Fruit fly (Drosophila melanogaster) whole organism, embryonic: Measurements from ENCODE around the gene CG31793.

Experiments
- Abd-B ChIP-seq: fragments of 200-800 bp; sonication (Bioruptor generic); optimal IDR thresholded peaks from 2 replicates; lab custom pipeline; 2018; ENCODE audit warnings: missing biosample characterization, mild to moderate bottlenecking, missing genetic modification characterization, moderate library complexity
- CG10209 ChIP-seq: fragments of 200-800 bp; sonication (Bioruptor generic); optimal IDR thresholded peaks from 3 replicates; lab custom pipeline; 2017; ENCODE audit warnings: missing biosample characterization, mild to moderate bottlenecking, missing genetic modification characterization, missing genetic modification reagents
- CG11723 ChIP-seq: fragments of 200-800 bp; sonication (Bioruptor generic); optimal IDR thresholded peaks from 2 replicates; lab custom pipeline; 2017; ENCODE audit warnings: missing biosample characterization, mild to moderate bottlenecking, missing genetic modification characterization
- CG12155 ChIP-seq: fragments of 200-800 bp; sonication (Bioruptor generic); optimal IDR thresholded peaks from 3 replicates; lab custom pipeline; 2016; ENCODE audit warnings: missing biosample characterization, missing genetic modification characterization
- CG12659 ChIP-seq: fragments of 200-800 bp; sonication (Bioruptor generic); optimal IDR thresholded peaks from 3 replicates; lab custom pipeline; 2017; ENCODE audit warnings: mild to moderate bottlenecking, missing biosample characterization, missing genetic modification reagents, missing genetic modification characterization
- CG13287 ChIP-seq: fragments of 200-800 bp; sonication (Bioruptor generic); IDR thresholded peaks from 2 replicates; pipeline ENCODE4 v1.3.6; 2022; ENCODE audit warnings: missing biosample characterization, missing genetic modification characterization; ENCODE audit not compliant: partially characterized antibody
- CG13424 ChIP-seq: fragments of 200-800 bp; sonication (Bioruptor generic); optimal IDR thresholded peaks from 2 replicates; lab custom pipeline; 2019; ENCODE audit warnings: missing biosample characterization, mild to moderate bottlenecking, missing genetic modification characterization, moderate library complexity
- CG16779 ChIP-seq: fragments of 200-800 bp; sonication (Bioruptor generic); IDR thresholded peaks from 2 replicates; pipeline ENCODE4 v1.3.6; 2022; ENCODE audit warnings: missing biosample characterization, missing genetic modification characterization
- CG17568 ChIP-seq: fragments of 200-800 bp; sonication (Bioruptor generic); optimal IDR thresholded peaks from 2 replicates; lab custom pipeline; 2018; ENCODE audit warnings: missing biosample characterization, mild to moderate bottlenecking, missing genetic modification characterization, moderate library complexity
- CG18599 ChIP-seq: fragments of 200-800 bp; sonication (Bioruptor generic); optimal IDR thresholded peaks from 3 replicates; lab custom pipeline; 2017; ENCODE audit warnings: missing biosample characterization, missing genetic modification characterization, mild to moderate bottlenecking, moderate library complexity, missing genetic modification reagents
- CG2712 ChIP-seq: fragments of 200-800 bp; optimal IDR thresholded peaks from 3 replicates; lab custom pipeline; 2019; ENCODE audit warnings: missing biosample characterization, mild to moderate bottlenecking, missing genetic modification characterization, moderate library complexity
- CG33213 ChIP-seq: fragments of 200-800 bp; sonication (Bioruptor generic); optimal IDR thresholded peaks from 3 replicates; lab custom pipeline; 2016; ENCODE audit warnings: missing biosample characterization, missing genetic modification characterization
- CG4820 ChIP-seq: fragments of 200-800 bp; sonication (Bioruptor generic); optimal IDR thresholded peaks from 3 replicates; lab custom pipeline; 2016; ENCODE audit warnings: missing biosample characterization, missing genetic modification characterization
- CG6175 ChIP-seq: fragments of 200-800 bp; sonication (Bioruptor generic); IDR thresholded peaks from 3 replicates; pipeline ENCODE4 v1.3.6; 2022; ENCODE audit warnings: missing biosample characterization, missing genetic modification characterization
- CG6272 ChIP-seq: fragments of 200-800 bp; sonication (Bioruptor generic); IDR thresholded peaks from 2 replicates; pipeline ENCODE4 v1.3.6; 2022; ENCODE audit warnings: missing biosample characterization, missing genetic modification characterization
- CG6689 ChIP-seq: fragments of 200-800 bp; sonication (Bioruptor generic); IDR thresholded peaks from 2 replicates; pipeline ENCODE4 v1.3.6; 2022; ENCODE audit warnings: missing biosample characterization, missing genetic modification characterization
- CG6813 ChIP-seq: fragments of 200-800 bp; sonication (Bioruptor generic); optimal IDR thresholded peaks from 2 replicates; lab custom pipeline; 2017; ENCODE audit warnings: missing biosample characterization, missing genetic modification characterization, mild to moderate bottlenecking, moderate library complexity, missing genetic modification reagents
- CG7745 ChIP-seq: fragments of 200-800 bp; sonication (Bioruptor generic); optimal IDR thresholded peaks from 2 replicates; lab custom pipeline; 2018; ENCODE audit warnings: missing biosample characterization, mild to moderate bottlenecking, missing genetic modification characterization, moderate library complexity
- CG7786 ChIP-seq: fragments of 200-800 bp; sonication (Bioruptor generic); optimal IDR thresholded peaks from 2 replicates; lab custom pipeline; 2016; ENCODE audit warnings: missing biosample characterization, missing genetic modification characterization
- CG9817 ChIP-seq: fragments of 200-800 bp; sonication (Bioruptor generic); optimal IDR thresholded peaks from 2 replicates; lab custom pipeline; 2018; ENCODE audit warnings: missing biosample characterization, mild to moderate bottlenecking, missing genetic modification characterization, moderate library complexity
- Meics ChIP-seq: fragments of 200-800 bp; sonication (Bioruptor generic); optimal IDR thresholded peaks from 2 replicates; lab custom pipeline; 2017; ENCODE audit warnings: missing biosample characterization, mild to moderate bottlenecking, missing genetic modification characterization
- Myb ChIP-seq: fragments of 200-800 bp; sonication (Bioruptor generic); optimal IDR thresholded peaks from 2 replicates; lab custom pipeline; 2016; ENCODE audit warnings: missing biosample characterization, missing genetic modification characterization
- NFAT ChIP-seq: fragments of 200-800 bp; sonication (Bioruptor generic); IDR thresholded peaks from 2 replicates; pipeline ENCODE4 v1.3.6; 2022; ENCODE audit warnings: missing biosample characterization, missing genetic modification characterization
- Nf-YB ChIP-seq: fragments of 200-800 bp; sonication (Bioruptor generic); optimal IDR thresholded peaks from 3 replicates; lab custom pipeline; 2019; ENCODE audit warnings: missing biosample characterization, mild to moderate bottlenecking, missing genetic modification characterization, moderate library complexity
- Oli ChIP-seq: fragments of 200-800 bp; sonication (Bioruptor generic); optimal IDR thresholded peaks from 2 replicates; lab custom pipeline; 2018; ENCODE audit warnings: missing biosample characterization, mild to moderate bottlenecking, missing genetic modification characterization, moderate library complexity
- Opbp ChIP-seq: fragments of 200-800 bp; sonication (Bioruptor generic); IDR thresholded peaks from 3 replicates; pipeline ENCODE4 v1.3.6; 2022; ENCODE audit warnings: missing biosample characterization, missing genetic modification characterization; ENCODE audit not compliant: partially characterized antibody
- Ravus ChIP-seq: fragments of 200-800 bp; sonication (Bioruptor generic); IDR thresholded peaks from 2 replicates; pipeline ENCODE4 v1.3.6; 2022; ENCODE audit warnings: missing biosample characterization, missing genetic modification characterization
- Xbp1 ChIP-seq: fragments of 200-800 bp; sonication (Bioruptor generic); optimal IDR thresholded peaks from 3 replicates; lab custom pipeline; 2016; ENCODE audit warnings: missing biosample characterization, mild to moderate bottlenecking, missing genetic modification characterization
- ab ChIP-seq: fragments of 200-800 bp; sonication (Bioruptor generic); optimal IDR thresholded peaks from 2 replicates; lab custom pipeline; 2016; ENCODE audit warnings: missing biosample characterization, missing genetic modification characterization
- ac ChIP-seq: fragments of 200-800 bp; sonication (Bioruptor generic); optimal IDR thresholded peaks from 3 replicates; lab custom pipeline; 2017; ENCODE audit warnings: missing biosample characterization, mild to moderate bottlenecking, missing genetic modification characterization
- bowl ChIP-seq: fragments of 200-800 bp; sonication (Bioruptor generic); IDR thresholded peaks from 2 replicates; pipeline ENCODE4 v1.3.6; 2022; ENCODE audit warnings: missing biosample characterization, missing genetic modification characterization
- bsh ChIP-seq, 2 experiments: fragments of 200-800 bp; sonication (Bioruptor generic); optimal IDR thresholded peaks; 2 replicates each; lab custom pipeline; 2017 to 2018; ENCODE audit warnings: mild to moderate bottlenecking in 2 of 2, missing biosample characterization in 2 of 2, missing genetic modification characterization in 2 of 2, moderate library complexity in 1 of 2
- corto ChIP-seq: fragments of 200-800 bp; sonication (Bioruptor generic); optimal IDR thresholded peaks from 2 replicates; lab custom pipeline; 2016; ENCODE audit warnings: missing biosample characterization, mild to moderate bottlenecking, missing genetic modification characterization, moderate library complexity
- crol ChIP-seq: fragments of 200-800 bp; sonication (Bioruptor generic); IDR thresholded peaks from 2 replicates; pipeline ENCODE4 v1.3.6; 2022; ENCODE audit warnings: missing biosample characterization, missing genetic modification characterization
- crp ChIP-seq, 2 experiments: fragments of 200-800 bp; sonication (Bioruptor generic); optimal IDR thresholded peaks; 2 replicates in 1 of 2; 3 replicates in 1 of 2; lab custom pipeline; 2017; ENCODE audit warnings: missing biosample characterization in 2 of 2, missing genetic modification characterization in 2 of 2, mild to moderate bottlenecking in 1 of 2, moderate library complexity in 1 of 2
- dmrt99B ChIP-seq: fragments of 200-800 bp; sonication (Bioruptor generic); optimal IDR thresholded peaks from 2 replicates; lab custom pipeline; 2018; ENCODE audit warnings: missing biosample characterization, mild to moderate bottlenecking, missing genetic modification characterization, moderate library complexity
- dpn ChIP-seq, 2 experiments: fragments of 200-800 bp; sonication (Bioruptor generic); optimal IDR thresholded peaks; 3 replicates each; lab custom pipeline; 2016; ENCODE audit warnings: missing biosample characterization in 2 of 2, missing genetic modification characterization in 2 of 2
- dysf ChIP-seq: fragments of 200-800 bp; sonication (Bioruptor generic); IDR thresholded peaks from 3 replicates; pipeline ENCODE4 v1.3.6; 2022; ENCODE audit warnings: missing biosample characterization, missing genetic modification characterization
- fd96Cb ChIP-seq: fragments of 200-800 bp; sonication (Bioruptor generic); optimal IDR thresholded peaks from 2 replicates; lab custom pipeline; 2018; ENCODE audit warnings: missing biosample characterization, mild to moderate bottlenecking, missing genetic modification characterization, moderate library complexity
- hkb ChIP-seq, 2 experiments: fragments of 200-800 bp in 1 of 2; fragments of >200 bp in 1 of 2; sonication (Bioruptor generic) in 1 of 2; IDR thresholded peaks in 1 of 2; optimal IDR thresholded peaks in 1 of 2; 2 replicates each; pipeline versions ENCODE4 v1.3.6 to Lab custom; 2017 to 2022; ENCODE audit warnings: missing biosample characterization in 1 of 2, missing genetic modification characterization in 1 of 2
- hth ChIP-seq: fragments of >200 bp; optimal IDR thresholded peaks from 2 replicates; lab custom pipeline; 2017; ENCODE audit warnings: inconsistent platforms
- sd ChIP-seq: fragments of 200-800 bp; sonication (Bioruptor generic); optimal IDR thresholded peaks from 3 replicates; lab custom pipeline; 2018; ENCODE audit warnings: missing biosample characterization, mild to moderate bottlenecking, missing genetic modification characterization, moderate library complexity
- sim ChIP-seq: fragments of 200-800 bp; sonication (Bioruptor generic); IDR thresholded peaks from 2 replicates; pipeline ENCODE4 v1.3.6; 2022; ENCODE audit warnings: missing biosample characterization, missing genetic modification characterization
- slbo ChIP-seq: fragments of 200-800 bp; sonication (Bioruptor generic); IDR thresholded peaks from 2 replicates; pipeline ENCODE4 v1.3.6; 2022; ENCODE audit warnings: missing biosample characterization, missing genetic modification characterization
- slou ChIP-seq: fragments of 200-800 bp; sonication (Bioruptor generic); optimal IDR thresholded peaks from 3 replicates; lab custom pipeline; 2016; ENCODE audit warnings: missing biosample characterization, missing genetic modification characterization
- tgo ChIP-seq: fragments of 200-800 bp; sonication (Bioruptor generic); IDR thresholded peaks from 3 replicates; pipeline ENCODE4 v1.3.6; 2022; ENCODE audit warnings: missing biosample characterization, missing genetic modification characterization
- vnd ChIP-seq: fragments of 200-800 bp; sonication (Bioruptor generic); IDR thresholded peaks from 3 replicates; pipeline ENCODE4 v1.3.6; 2022; ENCODE audit warnings: missing biosample characterization, missing genetic modification characterization; ENCODE audit not compliant: partially characterized antibody

The CG31793 gene

DNA sequence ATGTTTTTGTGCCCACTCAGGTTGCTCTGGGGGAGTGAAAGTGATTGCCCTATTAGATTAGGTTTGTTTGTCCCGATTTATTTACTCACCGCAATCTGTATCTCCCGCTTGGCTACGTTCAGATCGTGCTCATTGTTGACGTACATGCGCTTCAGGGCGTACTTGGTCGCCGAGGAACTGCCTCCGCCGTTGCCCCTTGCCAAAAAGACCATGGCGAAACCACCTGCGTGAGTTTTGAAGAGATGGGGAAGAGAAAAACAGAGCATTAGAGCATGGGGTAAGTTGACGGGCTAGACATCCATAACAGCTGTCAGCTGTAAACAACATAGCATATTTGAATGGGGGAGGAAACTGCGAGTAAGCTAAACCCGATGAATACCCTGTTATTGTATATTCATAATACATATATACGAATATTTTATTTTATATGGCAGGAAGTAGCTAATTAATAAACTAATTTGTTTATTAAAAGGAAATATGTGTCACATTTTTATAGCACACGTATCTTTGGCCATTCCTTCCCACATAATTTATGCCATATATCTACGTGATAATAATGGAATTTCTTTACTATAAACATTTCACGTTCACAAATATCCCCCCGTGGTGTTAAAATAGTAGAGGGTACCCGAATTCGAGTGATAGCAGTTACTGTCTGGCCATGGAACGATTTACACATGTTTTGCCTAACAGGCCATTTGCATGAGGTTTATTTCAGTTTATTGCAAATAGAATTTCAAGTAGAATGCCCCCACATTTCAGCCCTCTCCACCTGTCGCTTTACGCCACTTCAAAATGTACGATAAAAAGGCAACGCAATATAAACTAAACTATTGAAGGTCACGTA is 37.6 kb upstream of the CG31793 start (continued):
- TF ChIP-seq CG9817 (tag; lab: Kevin White, UChicago) = peak; percentile 37
- TF ChIP-seq Abd-B (GFP tag; lab: Kevin White, UChicago) = peak; percentile 27
- no peak for TF ChIP-seq dpn (GFP tag; optimal IDR thresholded peaks at IDR 0.05; lab: Kevin White, UChicago)
- no peak for TF ChIP-seq Opbp (GFP tag; lab: Robert Waterston, UW)
- no peak for TF ChIP-seq corto
- no peak for TF ChIP-seq CG6175 (GFP tag; lab: Robert Waterston, UW)
- no peak for TF ChIP-seq slou (GFP tag; lab: Kevin White, UChicago)
- peak in 1 of 2 experiments; percentile 5 for TF ChIP-seq crp (GFP tag; optimal IDR thresholded peaks at IDR 0.05; lab: Kevin White, UChicago)
- TF ChIP-seq tgo (GFP tag; lab: Robert Waterston, UW) = peak; percentile 52; the same call in 2 of the 3 replicates
- peak; percentile 34 for TF ChIP-seq fd96Cb (tag; lab: Kevin White, UChicago)
- TF ChIP-seq dmrt99B (tag; lab: Kevin White, UChicago) = peak; percentile 32
- peak; percentile 37 for TF ChIP-seq Nf-YB (GFP tag; lab: Kevin White, UChicago)
- TF ChIP-seq Meics (GFP tag; lab: Kevin White, UChicago) = peak; percentile 53
- peak; percentile 74 for TF ChIP-seq slbo (GFP tag; lab: Robert Waterston, UW)
- peak; percentile 23; the same call in 1 of the 2 replicates for TF ChIP-seq Ravus (GFP tag; lab: Robert Waterston, UW)
- TF ChIP-seq dysf = peak; percentile 71
- TF ChIP-seq sim = no peak
- peak; percentile 61 for TF ChIP-seq CG18599 (GFP tag; lab: Kevin White, UChicago)
- peak; percentile 40; the same call in 1 of the 2 replicates for TF ChIP-seq CG16779 (GFP tag; lab: Robert Waterston, UW)
- no peak for TF ChIP-seq CG7786
- TF ChIP-seq CG4820 (GFP tag; lab: Kevin White, UChicago) = no peak
- no peak for TF ChIP-seq vnd (GFP tag; lab: Robert Waterston, UW)
- peak; percentile 70 for TF ChIP-seq sd (tag; lab: Kevin White, UChicago)
- TF ChIP-seq CG2712 (tag; lab: Kevin White, UChicago) = peak; percentile 42
- TF ChIP-seq bsh (GFP tag; optimal IDR thresholded peaks at IDR 0.05; lab: Kevin White, UChicago) = peak in 1 of 2 experiments; percentile 3
- no peak for TF ChIP-seq CG12659 (GFP tag; lab: Kevin White, UChicago)
- no peak for TF ChIP-seq CG11723
- TF ChIP-seq Myb = no peak
- TF ChIP-seq NFAT (GFP tag; lab: Robert Waterston, UW) = no peak
- peak; percentile 30 for TF ChIP-seq CG10209 (GFP tag; lab: Kevin White, UChicago)
- TF ChIP-seq CG7745 (tag; lab: Kevin White, UChicago) = no peak
- peak; percentile 28 for TF ChIP-seq Oli (tag; lab: Kevin White, UChicago)
- TF ChIP-seq CG12155 (GFP tag; lab: Kevin White, UChicago) = no peak
- TF ChIP-seq Xbp1 (GFP tag; lab: Kevin White, UChicago) = no peak
- no peak for TF ChIP-seq ab (GFP tag; lab: Kevin White, UChicago)
- TF ChIP-seq CG33213 (GFP tag; lab: Kevin White, UChicago) = no peak
- TF ChIP-seq CG6689 (GFP tag; lab: Robert Waterston, UW) = peak; percentile 45; the same call in 1 of the 2 replicates
- TF ChIP-seq CG13287 = no peak
- peak; percentile 31 for TF ChIP-seq CG13424 (tag; lab: Kevin White, UChicago)
- no peak for TF ChIP-seq ac (GFP tag; lab: Kevin White, UChicago)
- no peak for TF ChIP-seq hth (lab: Kevin White, UChicago)
- TF ChIP-seq bowl (GFP tag; lab: Robert Waterston, UW) = no peak
- TF ChIP-seq hkb (optimal IDR thresholded peaks at IDR 0.05; lab: Kevin White, UChicago) = no peak
- 0 out of 2 replicates have a peak, but pooled peaks have one; percentile 36 for TF ChIP-seq hkb (GFP tag; IDR thresholded peaks at IDR 0.05; lab: Robert Waterston, UW)
- TF ChIP-seq CG6272 = 0 out of 2 replicates have a peak, but pooled peaks have one; percentile 11
- TF ChIP-seq CG6813 (GFP tag; lab: Kevin White, UChicago) = no peak
- peak; percentile 48 for TF ChIP-seq CG17568
- TF ChIP-seq crol = 0 out of 2 replicates have a peak, but pooled peaks have one; percentile 7
